Worm (Caenorhabditis elegans): Measurements from ENCODE around the gene famh-161.

famh-161 gene

ce11 chrV:20536208-20536607 lies 2.2 kb upstream of the famh-161 start, which contains the start of gene Y38H6C.15:
Y38H6C.15 (minus strand) TSS chrV:20536308.
- TF ChIP-seq nhr-237 (tag; optimal IDR thresholded peaks at IDR 0.05) = no peak
- no peak for TF ChIP-seq mep-1 (tag; optimal IDR thresholded peaks at IDR 0.05)
- no peak for TF ChIP-seq aly-2 (tag; optimal IDR thresholded peaks at IDR 0.05)
- no peak for TF ChIP-seq ZK546.5 (tag; optimal IDR thresholded peaks at IDR 0.05)
- TF ChIP-seq lsy-2 (tag; optimal IDR thresholded peaks at IDR 0.05) = no peak
- no peak for TF ChIP-seq ZK337.2 (GFP tag; IDR thresholded peaks at IDR 0.05)
- no peak for TF ChIP-seq lin-1 (GFP tag; IDR thresholded peaks at IDR 0.05)
- TF ChIP-seq nhr-28 (tag; optimal IDR thresholded peaks at IDR 0.05) = no peak
- TF ChIP-seq T20F7.1 (GFP tag; optimal IDR thresholded peaks at IDR 0.05) = no peak
- TF ChIP-seq mes-2 (tag; optimal IDR thresholded peaks at IDR 0.05; ENCODE audit: poor library complexity, severe bottlenecking) = no peak
- no peak for TF ChIP-seq ceh-20 (GFP tag; IDR thresholded peaks at IDR 0.05)
- no peak for TF ChIP-seq F10B5.3 (tag; optimal IDR thresholded peaks at IDR 0.05)
- no peak for TF ChIP-seq hlh-11 (tag; optimal IDR thresholded peaks at IDR 0.05)
- TF ChIP-seq tag-97 (GFP tag; IDR thresholded peaks at IDR 0.05) = no peak
- TF ChIP-seq mxl-3 (GFP tag; optimal IDR thresholded peaks at IDR 0.05) = no peak
- no peak for TF ChIP-seq hlh-30 (tag; optimal IDR thresholded peaks at IDR 0.05; ENCODE audit: insufficient read depth)

ce11 chrV:20527493-20527892 lies 6.5 kb downstream of the famh-161 start, which contains the start of gene Y38H6C.13:
Y38H6C.13 (plus strand) TSS chrV:20527793.
- TF ChIP-seq lir-3 (tag; optimal IDR thresholded peaks at IDR 0.05) (no peak), set-16 (GFP tag; IDR thresholded peaks at IDR 0.05) (no peak), daf-16 (GFP tag; optimal IDR thresholded peaks at IDR 0.05) (no peak), daf-16 (tag; optimal IDR thresholded peaks at IDR 0.05) (no peak), daf-12 (tag; optimal IDR thresholded peaks at IDR 0.05) (no peak), mxl-3 (GFP tag; optimal IDR thresholded peaks at IDR 0.05) (no peak), hlh-30 (tag; optimal IDR thresholded peaks at IDR 0.05; ENCODE audit: insufficient read depth) (no peak), nhr-42 (GFP tag; IDR thresholded peaks at IDR 0.05) (no peak), madf-5 (GFP tag; IDR thresholded peaks at IDR 0.05) (no peak), nhr-77 (tag; optimal IDR thresholded peaks at IDR 0.05) (no peak), ceh-20 (GFP tag; IDR thresholded peaks at IDR 0.05) (no peak), nhr-76 (tag; optimal IDR thresholded peaks at IDR 0.05) (no peak), ztf-7 (tag; optimal IDR thresholded peaks at IDR 0.05) (no peak), snpc-1.2 (GFP tag; IDR thresholded peaks at IDR 0.05) (no peak), mes-2 (tag; optimal IDR thresholded peaks at IDR 0.05; ENCODE audit: poor library complexity, severe bottlenecking) (no peak), dve-1 (tag; optimal IDR thresholded peaks at IDR 0.05; ENCODE audit: insufficient read depth) (no peak), T20F7.1 (GFP tag; optimal IDR thresholded peaks at IDR 0.05) (no peak), R02D3.7 (tag; optimal IDR thresholded peaks at IDR 0.05) (no peak), ZK546.5 (tag; optimal IDR thresholded peaks at IDR 0.05) (no peak), lin-39 (tag; optimal IDR thresholded peaks at IDR 0.05) (no peak), lin-29 (GFP tag; IDR thresholded peaks at IDR 0.05) (no peak)

ce11 chrV:20525816-20526459 lies 8.0 kb downstream of the famh-161 start, which contains the start of the genes srh-166 and Y38H6C.24:
srh-166 (minus strand) TSS chrV:20525866.
Y38H6C.24 (plus strand) TSS chrV:20526435.
- no peak for TF ChIP-seq F10B5.3 (tag; optimal IDR thresholded peaks at IDR 0.05)
- TF ChIP-seq nhr-6 (tag; optimal IDR thresholded peaks at IDR 0.05) = peak; percentile 15
- TF ChIP-seq pqm-1 (tag; optimal IDR thresholded peaks at IDR 0.05) = peak; percentile 81
- no peak for TF ChIP-seq daf-16 (GFP tag; optimal IDR thresholded peaks at IDR 0.05)
- peak; percentile 60 for TF ChIP-seq daf-16 (tag; optimal IDR thresholded peaks at IDR 0.05)
- peak; percentile 44; the same call in 1 of the 2 replicates for TF ChIP-seq dmd-6 (GFP tag; IDR thresholded peaks at IDR 0.05)
- no peak for TF ChIP-seq lir-3 (tag; optimal IDR thresholded peaks at IDR 0.05)
- TF ChIP-seq ztf-11 (tag; optimal IDR thresholded peaks at IDR 0.05) = no peak
- no peak for TF ChIP-seq ztf-7 (tag; optimal IDR thresholded peaks at IDR 0.05)
- TF ChIP-seq nhr-28 (tag; optimal IDR thresholded peaks at IDR 0.05) = peak; percentile 84
- TF ChIP-seq php-3 (GFP tag; IDR thresholded peaks at IDR 0.05) = peak; percentile 68
